Fruit fly (Drosophila melanogaster) whole organism, embryonic: ENCODE measurements around the gene papi.

Experiments used
- Antp ChIP-seq: fragments of 200-800 bp; sonication (Bioruptor generic); optimal IDR thresholded peaks from 3 replicates; lab custom pipeline; 2016; ENCODE audit warnings: missing biosample characterization, missing genetic modification characterization
- B-H2 ChIP-seq: fragments of 200-800 bp; sonication (Bioruptor generic); optimal IDR thresholded peaks from 2 replicates; lab custom pipeline; 2018; ENCODE audit warnings: missing biosample characterization, mild to moderate bottlenecking, missing genetic modification characterization
- BtbVII ChIP-seq: fragments of 200-800 bp; sonication (Bioruptor generic); optimal IDR thresholded peaks from 3 replicates; lab custom pipeline; 2017; ENCODE audit warnings: missing biosample characterization, mild to moderate bottlenecking, missing genetic modification characterization
- CG10267 ChIP-seq: fragments of 200-800 bp; sonication (Bioruptor generic); optimal IDR thresholded peaks from 2 replicates; lab custom pipeline; 2018; ENCODE audit warnings: missing biosample characterization, mild to moderate bottlenecking, missing genetic modification characterization, moderate library complexity
- CG11398 ChIP-seq: fragments of 200-800 bp; sonication (Bioruptor generic); optimal IDR thresholded peaks from 2 replicates; lab custom pipeline; 2016; ENCODE audit warnings: missing biosample characterization, missing genetic modification characterization
- CG12219 ChIP-seq: fragments of 200-800 bp; sonication (Bioruptor generic); optimal IDR thresholded peaks from 3 replicates; lab custom pipeline; 2018; ENCODE audit warnings: missing biosample characterization, mild to moderate bottlenecking, missing genetic modification characterization
- CG12744 ChIP-seq: fragments of 200-800 bp; sonication (Bioruptor generic); optimal IDR thresholded peaks from 2 replicates; lab custom pipeline; 2016; ENCODE audit warnings: missing biosample characterization, missing genetic modification characterization
- CG1647 ChIP-seq: fragments of 200-800 bp; sonication (Bioruptor generic); optimal IDR thresholded peaks from 3 replicates; lab custom pipeline; 2016; ENCODE audit warnings: missing biosample characterization, missing genetic modification characterization
- CG1792 ChIP-seq: fragments of 200-800 bp; sonication (Bioruptor generic); optimal IDR thresholded peaks from 2 replicates; lab custom pipeline; 2016; ENCODE audit warnings: missing biosample characterization, missing genetic modification characterization
- CG18764 ChIP-seq: fragments of 200-800 bp; sonication (Bioruptor generic); optimal IDR thresholded peaks from 3 replicates; lab custom pipeline; 2016; ENCODE audit warnings: missing biosample characterization, missing genetic modification characterization
- CG31441 ChIP-seq: fragments of 200-800 bp; sonication (Bioruptor generic); IDR thresholded peaks from 2 replicates; pipeline ENCODE4 v1.3.6; 2022; ENCODE audit warnings: missing biosample characterization, missing genetic modification characterization
- CG3995 ChIP-seq: fragments of 200-800 bp; sonication (Bioruptor generic); optimal IDR thresholded peaks from 3 replicates; lab custom pipeline; 2016; ENCODE audit warnings: missing biosample characterization, missing genetic modification characterization
- CG43689 ChIP-seq: fragments of 200-800 bp; sonication (Bioruptor generic); IDR thresholded peaks from 2 replicates; pipeline ENCODE4 v1.3.6; 2022; ENCODE audit warnings: missing biosample characterization, missing genetic modification characterization
- CG4820 ChIP-seq: fragments of 200-800 bp; sonication (Bioruptor generic); optimal IDR thresholded peaks from 3 replicates; lab custom pipeline; 2016; ENCODE audit warnings: missing biosample characterization, missing genetic modification characterization
- CG6791 ChIP-seq: fragments of 200-800 bp; sonication (Bioruptor generic); IDR thresholded peaks from 3 replicates; pipeline ENCODE4 v1.3.6; 2022; ENCODE audit warnings: missing biosample characterization, missing genetic modification characterization; ENCODE audit not compliant: partially characterized antibody
- Chrac-16 ChIP-seq: fragments of 200-800 bp; sonication (Bioruptor generic); optimal IDR thresholded peaks from 3 replicates; lab custom pipeline; 2016; ENCODE audit warnings: missing biosample characterization, missing genetic modification characterization
- Dfd ChIP-seq, 2 experiments: fragments of >200 bp; optimal IDR thresholded peaks; 2 replicates each; lab custom pipeline; 2017; ENCODE audit warnings: missing biosample characterization in 2 of 2, missing genetic modification characterization in 2 of 2
- Doc2 ChIP-seq: fragments of 200-800 bp; sonication (Bioruptor generic); IDR thresholded peaks from 2 replicates; pipeline ENCODE4 v1.3.6; 2022; ENCODE audit warnings: missing biosample characterization, missing genetic modification characterization
- Dp ChIP-seq: fragments of 200-800 bp; sonication (Bioruptor generic); optimal IDR thresholded peaks from 2 replicates; lab custom pipeline; 2018; ENCODE audit warnings: missing biosample characterization, mild to moderate bottlenecking, missing genetic modification characterization, moderate library complexity
- E2f2 ChIP-seq: fragments of 200-800 bp; sonication (Bioruptor generic); IDR thresholded peaks from 2 replicates; pipeline ENCODE4 v1.3.6; 2022; ENCODE audit warnings: missing biosample characterization, missing genetic modification characterization
- Ets65A ChIP-seq: fragments of 200-800 bp; sonication (Bioruptor generic); peaks from one replicate; lab custom pipeline; 2016; ENCODE audit warnings: missing biosample characterization, missing genetic modification characterization
- Hr51 ChIP-seq, 2 experiments: fragments of 200-800 bp; sonication (Bioruptor generic); optimal IDR thresholded peaks; 2 replicates in 1 of 2; 3 replicates in 1 of 2; lab custom pipeline; 2016 to 2018; ENCODE audit warnings: missing biosample characterization in 2 of 2, missing genetic modification characterization in 2 of 2, mild to moderate bottlenecking in 1 of 2, moderate library complexity in 1 of 2
- Lpt ChIP-seq: fragments of >200 bp; optimal IDR thresholded peaks from 2 replicates; lab custom pipeline; 2018; ENCODE audit warnings: missing biosample characterization, missing genetic modification characterization
- Myb ChIP-seq: fragments of 200-800 bp; sonication (Bioruptor generic); optimal IDR thresholded peaks from 2 replicates; lab custom pipeline; 2016; ENCODE audit warnings: missing biosample characterization, missing genetic modification characterization
- Six4 ChIP-seq: fragments of 200-800 bp; sonication (Bioruptor generic); optimal IDR thresholded peaks from 2 replicates; lab custom pipeline; 2016; ENCODE audit warnings: missing biosample characterization, missing genetic modification characterization
- ab ChIP-seq: fragments of 200-800 bp; sonication (Bioruptor generic); optimal IDR thresholded peaks from 2 replicates; lab custom pipeline; 2016; ENCODE audit warnings: missing biosample characterization, missing genetic modification characterization
- caup ChIP-seq: fragments of 200-800 bp; sonication (Bioruptor generic); optimal IDR thresholded peaks from 3 replicates; lab custom pipeline; 2017; ENCODE audit warnings: missing biosample characterization, mild to moderate bottlenecking, missing genetic modification characterization, moderate library complexity; ENCODE audit not compliant: severe bottlenecking
- da ChIP-seq: fragments of 200-800 bp; sonication (Bioruptor generic); optimal IDR thresholded peaks from 2 replicates; lab custom pipeline; 2016; ENCODE audit warnings: missing biosample characterization, missing genetic modification characterization
- eve ChIP-seq, 2 experiments: fragments of >200 bp; optimal IDR thresholded peaks; 2 replicates each; lab custom pipeline; 2017; ENCODE audit warnings: missing biosample characterization in 2 of 2, missing genetic modification characterization in 2 of 2
- gce ChIP-seq: fragments of 200-800 bp; sonication (Bioruptor generic); IDR thresholded peaks from 3 replicates; pipeline ENCODE4 v1.3.6; 2022; ENCODE audit warnings: missing biosample characterization, missing genetic modification characterization
- grn ChIP-seq: fragments of 200-800 bp; sonication (Bioruptor generic); optimal IDR thresholded peaks from 3 replicates; lab custom pipeline; 2017; ENCODE audit warnings: missing biosample characterization, missing genetic modification characterization
- gro ChIP-seq: fragments of 200-800 bp; sonication (Bioruptor generic); optimal IDR thresholded peaks from 2 replicates; lab custom pipeline; 2016; ENCODE audit warnings: missing biosample characterization, missing genetic modification characterization
- inv ChIP-seq: fragments of 200-800 bp; sonication (Bioruptor generic); IDR thresholded peaks from 2 replicates; pipeline ENCODE4 v1.3.6; 2022; ENCODE audit warnings: missing biosample characterization, missing genetic modification characterization; ENCODE audit not compliant: partially characterized antibody
- lab ChIP-seq: fragments of 200-800 bp; sonication (Bioruptor generic); optimal IDR thresholded peaks from 3 replicates; lab custom pipeline; 2017; ENCODE audit warnings: missing biosample characterization, missing genetic modification characterization, mild to moderate bottlenecking, moderate library complexity, missing genetic modification reagents
- prd ChIP-seq, 3 experiments: fragments of >200 bp in 2 of 3; fragments of 200-800 bp in 1 of 3; sonication (Bioruptor generic) in 1 of 3; optimal IDR thresholded peaks in 2 of 3; IDR thresholded peaks in 1 of 3; 2 replicates in 2 of 3; 3 replicates in 1 of 3; pipeline versions ENCODE4 v1.3.6 to Lab custom; 2017 to 2022; ENCODE audit warnings: missing biosample characterization in 1 of 3, missing genetic modification characterization in 1 of 3
- repo ChIP-seq: fragments of 200-800 bp; sonication (Bioruptor generic); optimal IDR thresholded peaks from 2 replicates; lab custom pipeline; 2016; ENCODE audit warnings: missing biosample characterization, missing genetic modification characterization
- rib ChIP-seq: fragments of 200-800 bp; sonication (Bioruptor generic); IDR thresholded peaks from 2 replicates; pipeline ENCODE4 v1.3.6; 2022; ENCODE audit warnings: missing biosample characterization, missing genetic modification characterization
- sim ChIP-seq: fragments of 200-800 bp; sonication (Bioruptor generic); IDR thresholded peaks from 2 replicates; pipeline ENCODE4 v1.3.6; 2022; ENCODE audit warnings: missing biosample characterization, missing genetic modification characterization
- sna ChIP-seq: fragments of 200-800 bp; sonication (Bioruptor generic); IDR thresholded peaks from 2 replicates; pipeline ENCODE4 v1.3.6; 2022; ENCODE audit warnings: missing biosample characterization, missing genetic modification characterization; ENCODE audit not compliant: partially characterized antibody
- stc ChIP-seq: fragments of 200-800 bp; sonication (Bioruptor generic); IDR thresholded peaks from 2 replicates; pipeline ENCODE4 v1.3.6; 2022; ENCODE audit warnings: missing biosample characterization, missing genetic modification characterization
- sug ChIP-seq: fragments of 200-800 bp; optimal IDR thresholded peaks from 2 replicates; lab custom pipeline; 2019; ENCODE audit warnings: missing biosample characterization, mild to moderate bottlenecking, missing genetic modification characterization, moderate library complexity
- vnd ChIP-seq: fragments of 200-800 bp; sonication (Bioruptor generic); IDR thresholded peaks from 3 replicates; pipeline ENCODE4 v1.3.6; 2022; ENCODE audit warnings: missing biosample characterization, missing genetic modification characterization; ENCODE audit not compliant: partially characterized antibody
- z ChIP-seq: fragments of 200-800 bp; sonication (Bioruptor generic); IDR thresholded peaks from 3 replicates; pipeline ENCODE4 v1.3.6; 2022; ENCODE audit warnings: missing biosample characterization, missing genetic modification characterization

Gene papi

DNA sequence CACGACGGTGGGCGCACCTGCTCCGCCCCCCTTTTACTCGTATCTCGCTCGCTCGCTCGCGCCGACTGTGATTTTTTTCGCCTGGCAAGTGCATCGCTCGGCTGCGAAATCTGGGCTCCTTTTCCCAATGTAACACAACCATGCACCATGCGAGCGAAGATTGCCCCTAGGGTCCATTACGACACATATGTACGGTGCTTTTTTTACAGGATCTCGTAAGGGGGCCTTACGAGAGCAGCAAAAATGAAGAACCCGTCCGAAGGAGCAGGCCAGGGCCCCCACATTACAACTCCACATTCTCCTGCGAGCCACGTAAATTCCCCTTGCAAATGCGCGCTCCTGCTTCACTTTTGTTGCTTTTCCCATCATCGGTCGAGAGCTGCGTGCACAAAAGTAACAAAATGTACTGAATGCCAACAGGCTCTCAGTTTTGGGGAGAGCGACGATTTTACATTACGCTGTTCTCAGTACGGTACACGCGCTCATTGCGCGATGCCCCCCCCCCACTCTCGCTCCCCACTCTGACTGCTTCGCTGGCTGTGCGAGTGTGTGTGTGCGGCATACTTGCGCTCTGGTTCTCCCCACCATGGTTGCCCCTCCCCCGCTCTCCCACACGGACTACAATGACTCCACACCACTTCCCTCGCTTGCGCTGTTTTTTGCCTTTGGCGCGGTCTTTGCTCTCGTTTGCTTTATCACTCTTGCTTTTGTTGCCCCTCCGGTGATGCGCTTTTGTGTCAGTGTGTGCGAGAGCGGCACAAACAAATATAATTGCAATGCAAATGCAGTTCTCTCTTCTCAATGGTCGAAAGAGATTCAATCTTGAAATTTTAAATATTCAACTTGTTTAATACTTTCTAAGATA, 17.5 kb upstream of the papi start (continued):
- TF ChIP-seq CG12744 (GFP tag; lab: Kevin White, UChicago) (no peak), CG1792 (GFP tag; lab: Kevin White, UChicago) (no peak), sug (peak; percentile 34), rib (GFP tag; lab: Robert Waterston, UW) (peak; percentile 70), sim (GFP tag; lab: Robert Waterston, UW) (0 out of 2 replicates have a peak, but pooled peaks have one; percentile 5), BtbVII (GFP tag; lab: Kevin White, UChicago) (peak; percentile 12), sna (GFP tag; lab: Robert Waterston, UW) (peak; percentile 38; the same call in 1 of the 2 replicates), prd (optimal IDR thresholded peaks at IDR 0.05; lab: Kevin White, UChicago) (no peak), prd (GFP tag; IDR thresholded peaks at IDR 0.05; lab: Robert Waterston, UW) (no peak), gro (no peak), CG10267 (tag; lab: Kevin White, UChicago) (no peak), CG12219 (GFP tag; lab: Kevin White, UChicago) (no peak), Six4 (GFP tag; lab: Kevin White, UChicago) (no peak), Dfd (GFP tag; optimal IDR thresholded peaks at IDR 0.05; lab: Kevin White, UChicago) (no peak), inv (no peak), Hr51 (GFP tag; optimal IDR thresholded peaks at IDR 0.05; lab: Kevin White, UChicago) (no peak), z (GFP tag; lab: Robert Waterston, UW) (peak; percentile 75), stc (no peak), CG6791 (peak; percentile 50; the same call in 1 of the 3 replicates), CG11398 (GFP tag; lab: Kevin White, UChicago) (no peak), Lpt (GFP tag; lab: Kevin White, UChicago) (no peak), Antp (GFP tag; lab: Kevin White, UChicago) (no peak), grn (GFP tag; lab: Kevin White, UChicago) (no peak), Myb (GFP tag; lab: Kevin White, UChicago) (no peak), da (GFP tag; lab: Kevin White, UChicago) (no peak), CG1647 (peak; percentile 8), ab (GFP tag; lab: Kevin White, UChicago) (peak; percentile 89), E2f2 (GFP tag; lab: Robert Waterston, UW) (no peak), CG31441 (GFP tag; lab: Robert Waterston, UW) (no peak), gce (GFP tag; lab: Robert Waterston, UW) (peak; percentile 22; the same call in 1 of the 3 replicates), lab (GFP tag; lab: Kevin White, UChicago) (peak; percentile 55), caup (GFP tag; lab: Kevin White, UChicago) (peak; percentile 21), B-H2 (GFP tag; lab: Kevin White, UChicago) (no peak), Doc2 (GFP tag; lab: Robert Waterston, UW) (no peak), CG43689 (no peak), Chrac-16 (GFP tag; lab: Kevin White, UChicago) (no peak), CG18764 (no peak), CG3995 (no peak), eve (GFP tag; optimal IDR thresholded peaks at IDR 0.05; lab: Kevin White, UChicago) (no peak), Ets65A (GFP tag; lab: Kevin White, UChicago) (no peak), vnd (GFP tag; lab: Robert Waterston, UW) (no peak), repo (GFP tag; lab: Kevin White, UChicago) (no peak), CG4820 (GFP tag; lab: Kevin White, UChicago) (no peak), Dp (GFP tag; lab: Kevin White, UChicago) (no peak)
